Worm (Caenorhabditis elegans): ENCODE data around the gene enu-3.1.

enu-3.1 gene

ce11 chrIII:10461164-10461546, 25.1 kb downstream of the enu-3.1 start, which contains the start of gene atx-2 (continued):
- TF ChIP-seq pha-4 (tag; optimal IDR thresholded peaks at IDR 0.05) (no peak), syd-9 (tag; optimal IDR thresholded peaks at IDR 0.05) (peak; percentile 98), fkh-10 (GFP tag; optimal IDR thresholded peaks at IDR 0.05) (peak; percentile 93), pax-1 (tag; optimal IDR thresholded peaks at IDR 0.05) (no peak), tbx-2 (tag; optimal IDR thresholded peaks at IDR 0.05) (peak; percentile 99), pros-1 (tag; optimal IDR thresholded peaks at IDR 0.05) (peak; percentile 22), fax-1 (tag; optimal IDR thresholded peaks at IDR 0.05) (peak; percentile 97), ceh-22 (tag; optimal IDR thresholded peaks at IDR 0.05) (peak; percentile 98), ets-4 (tag; optimal IDR thresholded peaks at IDR 0.05) (peak; percentile 86), eyg-1 (tag; optimal IDR thresholded peaks at IDR 0.05) (peak; percentile 98), unc-86 (tag; optimal IDR thresholded peaks at IDR 0.05) (peak; percentile 98), lim-6 (tag; optimal IDR thresholded peaks at IDR 0.05) (peak; percentile 98), tbx-7 (tag; optimal IDR thresholded peaks at IDR 0.05) (peak; percentile 90), ceh-30 (tag; optimal IDR thresholded peaks at IDR 0.05) (peak; percentile 98), unc-55 (GFP tag; optimal IDR thresholded peaks at IDR 0.05) (peak; percentile 48), pha-2 (tag; optimal IDR thresholded peaks at IDR 0.05) (peak; percentile 97), dmd-4 (tag; optimal IDR thresholded peaks at IDR 0.05; ENCODE audit: borderline replicate concordance) (peak; percentile 97)

ce11 chrIII:10462935-10463548, 27.0 kb downstream of the enu-3.1 start:
- TF ChIP-seq ceh-34 (tag; optimal IDR thresholded peaks at IDR 0.05) (no peak), pqm-1 (tag; optimal IDR thresholded peaks at IDR 0.05) (no peak), dve-1 (tag; optimal IDR thresholded peaks at IDR 0.05) (no peak)

ce11 chrIII:10463653-10464052, 27.6 kb downstream of the enu-3.1 start:
- TF ChIP-seq lin-11 (tag; optimal IDR thresholded peaks at IDR 0.05), result no peak
- TF ChIP-seq unc-55 (GFP tag; optimal IDR thresholded peaks at IDR 0.05), result no peak
- TF ChIP-seq hlh-30 (tag; optimal IDR thresholded peaks at IDR 0.05; ENCODE audit: insufficient read depth), result no peak
- no peak for TF ChIP-seq pros-1 (tag; optimal IDR thresholded peaks at IDR 0.05)
- no peak for TF ChIP-seq ceh-6 (GFP tag; optimal IDR thresholded peaks at IDR 0.05)
- peak; percentile 31 for TF ChIP-seq nfya-1 (tag; optimal IDR thresholded peaks at IDR 0.05)
- TF ChIP-seq pha-2 (tag; optimal IDR thresholded peaks at IDR 0.05), result no peak
- peak; percentile 8 for TF ChIP-seq ceh-18 (tag; optimal IDR thresholded peaks at IDR 0.05)
- no peak for TF ChIP-seq fkh-10 (GFP tag; optimal IDR thresholded peaks at IDR 0.05)
- no peak for TF ChIP-seq madf-2 (tag; optimal IDR thresholded peaks at IDR 0.05)
- TF ChIP-seq unc-86 (tag; optimal IDR thresholded peaks at IDR 0.05), result no peak
- TF ChIP-seq npax-4 (tag; optimal IDR thresholded peaks at IDR 0.05), result no peak
- no peak for TF ChIP-seq nhr-11 (tag; optimal IDR thresholded peaks at IDR 0.05)
- no peak for TF ChIP-seq elt-4 (tag; optimal IDR thresholded peaks at IDR 0.05)
- no peak for TF ChIP-seq ttx-3 (tag; optimal IDR thresholded peaks at IDR 0.05)
- TF ChIP-seq ceh-14 (tag; optimal IDR thresholded peaks at IDR 0.05), result no peak

ce11 chrIII:10464455-10464854, 28.4 kb downstream of the enu-3.1 start:
- TF ChIP-seq ceh-22 (tag; optimal IDR thresholded peaks at IDR 0.05) (no peak), ets-4 (tag; optimal IDR thresholded peaks at IDR 0.05) (no peak), zip-5 (tag; optimal IDR thresholded peaks at IDR 0.05) (no peak), pha-4 (tag; optimal IDR thresholded peaks at IDR 0.05) (no peak), ama-1 (optimal IDR thresholded peaks at IDR 0.05) (no peak)

- TF ChIP-seq hlh-15 (tag; optimal IDR thresholded peaks at IDR 0.05), result no peak
- no peak for TF ChIP-seq ref-2 (tag; optimal IDR thresholded peaks at IDR 0.05)
- TF ChIP-seq dve-1 (tag; optimal IDR thresholded peaks at IDR 0.05), result no peak
- TF ChIP-seq nhr-11 (tag; optimal IDR thresholded peaks at IDR 0.05), result no peak
Observed at ce11 chrIII:10469574-10470055, 33.5 kb downstream of the enu-3.1 start, which contains the start of gene D2045.5. D2045.5 (minus strand) TSS chrIII:10469624.
